Worm (Caenorhabditis elegans) whole organism, L2 larva: ENCODE results near the gene H04D03.6.

Source experiments
- Y55F3AM.14 ChIP-seq: fragments of 200-800 bp; sonication (Bioruptor generic); optimal IDR thresholded peaks from 2 replicates; lab custom pipeline; 2018; ENCODE audit warnings: mild to moderate bottlenecking, missing genetic modification characterization, missing compliant biosample characterization
- alr-1 ChIP-seq: fragments of 150-350 bp; optimal IDR thresholded peaks from 2 replicates; lab custom pipeline; 2014; ENCODE audit warnings: missing biosample characterization, missing genetic modification characterization
- aly-2 ChIP-seq: fragments of 150-350 bp; optimal IDR thresholded peaks from 2 replicates; lab custom pipeline; 2014; ENCODE audit warnings: missing biosample characterization, missing genetic modification characterization
- ama-1 ChIP-seq: fragments of 150-350 bp; optimal IDR thresholded peaks from 2 replicates; lab custom pipeline; 2018; ENCODE audit warnings: inconsistent platforms
- blmp-1 ChIP-seq: sonication (generic microtip); optimal IDR thresholded peaks from 2 replicates; lab custom pipeline; 2017; ENCODE audit warnings: missing genetic modification characterization, mild to moderate bottlenecking, missing compliant biosample characterization, antibody characterized with exemption, moderate library complexity; ENCODE audit not compliant: insufficient read depth
- egl-27 ChIP-seq: sonication (generic microtip); optimal IDR thresholded peaks from 3 replicates; lab custom pipeline; 2017; ENCODE audit warnings: missing biosample characterization, missing genetic modification reagents, missing genetic modification characterization
- lin-13 ChIP-seq: fragments of 150-350 bp; optimal IDR thresholded peaks from 2 replicates; lab custom pipeline; 2014; ENCODE audit warnings: missing biosample characterization, missing genetic modification reagents, missing genetic modification characterization
- lsy-2 ChIP-seq, 2 experiments: fragments of 150-350 bp in 1 of 2; sonication (generic microtip) in 1 of 2; optimal IDR thresholded peaks; 2 replicates each; lab custom pipeline; 2014 to 2017; ENCODE audit warnings: missing biosample characterization in 2 of 2, missing genetic modification characterization in 2 of 2
- mab-5 ChIP-seq: fragments of 150-350 bp; optimal IDR thresholded peaks from 2 replicates; lab custom pipeline; 2014; ENCODE audit warnings: missing biosample characterization, missing genetic modification characterization
- nhr-10 ChIP-seq: sonication (generic microtip); optimal IDR thresholded peaks from 2 replicates; lab custom pipeline; 2017; ENCODE audit warnings: missing biosample characterization, missing genetic modification characterization
- nhr-11 ChIP-seq: fragments of 150-350 bp; optimal IDR thresholded peaks from 2 replicates; lab custom pipeline; 2014; ENCODE audit warnings: missing biosample characterization, missing genetic modification characterization
- nhr-12 ChIP-seq: fragments of 150-350 bp; optimal IDR thresholded peaks from 2 replicates; lab custom pipeline; 2014; ENCODE audit warnings: missing biosample characterization, missing genetic modification characterization
- nhr-77 ChIP-seq: fragments of 150-350 bp; optimal IDR thresholded peaks from 2 replicates; lab custom pipeline; 2014; ENCODE audit warnings: missing biosample characterization, missing genetic modification characterization

DNA sequence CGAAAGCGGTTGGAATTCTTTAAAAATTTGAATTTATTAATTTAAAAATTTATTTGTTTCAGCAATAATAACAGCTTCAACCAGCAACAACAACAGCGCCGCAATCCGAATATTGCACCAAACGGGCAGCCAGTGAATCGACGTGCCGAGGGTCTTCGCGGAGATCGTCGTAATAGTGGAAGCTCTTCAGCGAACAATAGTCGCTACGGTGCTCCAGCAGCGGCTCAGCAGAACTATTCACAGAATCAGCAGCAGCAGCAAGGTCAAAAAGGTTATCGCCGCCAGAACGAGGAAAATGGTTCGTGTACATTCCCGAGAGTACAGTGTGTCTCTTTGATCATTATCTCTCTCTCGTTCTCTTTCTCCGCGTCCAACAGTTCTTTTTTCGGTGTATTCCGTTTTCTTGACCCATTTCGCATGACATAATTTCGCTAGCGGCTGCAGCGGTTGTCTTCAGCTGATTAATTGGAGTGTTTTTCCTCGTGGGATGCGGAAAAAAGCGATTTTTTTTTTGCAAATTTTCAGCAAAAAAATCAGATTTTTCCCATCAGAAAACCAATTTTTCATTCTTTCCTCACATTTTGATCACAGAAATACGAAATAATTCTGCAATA is 24.4 kb upstream of the H04D03.6 start:
- TF ChIP-seq alr-1 (tag; lab: Kevin White, UChicago) (no peak), ama-1 (no peak), Y55F3AM.14 (GFP tag; lab: Kevin White, UChicago) (no peak), blmp-1 (tag; lab: Kevin White, UChicago) (no peak), nhr-12 (tag; lab: Kevin White, UChicago) (no peak), nhr-11 (tag; lab: Kevin White, UChicago) (no peak), egl-27 (tag; lab: Kevin White, UChicago) (no peak), lsy-2 (tag; optimal IDR thresholded peaks at IDR 0.05; lab: Kevin White, UChicago) (no peak), lin-13 (no peak), aly-2 (no peak), mab-5 (tag; lab: Kevin White, UChicago) (no peak), nhr-77 (tag; lab: Kevin White, UChicago) (no peak), nhr-10 (tag; lab: Kevin White, UChicago) (no peak)
